Worm (Caenorhabditis elegans) whole organism, mixed stage, embryonic: Measurements from ENCODE around the gene nspc-9.

Experiments
- M03D4.4 ChIP-seq: sonication (generic microtip); optimal IDR thresholded peaks from 2 replicates; lab custom pipeline; 2017; ENCODE audit warnings: mild to moderate bottlenecking, missing genetic modification characterization, missing compliant biosample characterization
- bed-3 ChIP-seq: fragments of 200-800 bp; sonication (Bioruptor generic); optimal IDR thresholded peaks from 3 replicates; lab custom pipeline; 2018; ENCODE audit warnings: mild to moderate bottlenecking, missing genetic modification characterization, moderate library complexity, missing compliant biosample characterization
- blmp-1 ChIP-seq: fragments of 150-350 bp; optimal IDR thresholded peaks from 2 replicates; lab custom pipeline; 2014; ENCODE audit warnings: missing biosample characterization, missing genetic modification characterization
- ceh-39 ChIP-seq: fragments of 150-350 bp; optimal IDR thresholded peaks from 2 replicates; lab custom pipeline; 2014; ENCODE audit warnings: missing biosample characterization, missing genetic modification characterization
- ces-1 ChIP-seq: fragments of 150-350 bp; optimal IDR thresholded peaks from 2 replicates; lab custom pipeline; 2014; ENCODE audit warnings: missing biosample characterization, missing genetic modification reagents, missing genetic modification characterization
- cnd-1 ChIP-seq: fragments of 200-800 bp; sonication (Bioruptor generic); optimal IDR thresholded peaks from 2 replicates; lab custom pipeline; 2018; ENCODE audit warnings: mild to moderate bottlenecking, missing genetic modification characterization, missing compliant biosample characterization
- drap-1 ChIP-seq: fragments of 200-800 bp; sonication (Bioruptor generic); optimal IDR thresholded peaks from 3 replicates; lab custom pipeline; 2018; ENCODE audit warnings: mild to moderate bottlenecking, missing genetic modification characterization, missing compliant biosample characterization
- elt-1 ChIP-seq: sonication (generic microtip); optimal IDR thresholded peaks from 2 replicates; lab custom pipeline; 2017; ENCODE audit warnings: missing genetic modification characterization, mild to moderate bottlenecking, missing compliant biosample characterization, antibody characterized with exemption, moderate library complexity, borderline replicate concordance; ENCODE audit not compliant: insufficient read depth
- elt-3 ChIP-seq: fragments of 150-350 bp; optimal IDR thresholded peaks from 2 replicates; lab custom pipeline; 2014; ENCODE audit warnings: missing biosample characterization, missing genetic modification characterization
- ham-2 ChIP-seq: fragments of 200-800 bp; sonication (Bioruptor generic); optimal IDR thresholded peaks from 2 replicates; lab custom pipeline; 2018; ENCODE audit warnings: mild to moderate bottlenecking, missing genetic modification characterization, missing compliant biosample characterization
- hlh-1 ChIP-seq: fragments of 150-350 bp; optimal IDR thresholded peaks from 2 replicates; lab custom pipeline; 2014; ENCODE audit warnings: missing biosample characterization, missing genetic modification reagents, missing genetic modification characterization
- lin-13 ChIP-seq: fragments of 150-350 bp; optimal IDR thresholded peaks from 2 replicates; lab custom pipeline; 2014; ENCODE audit warnings: missing biosample characterization, missing genetic modification characterization
- lin-32 ChIP-seq: fragments of 200-800 bp; sonication (Bioruptor generic); optimal IDR thresholded peaks from 2 replicates; lab custom pipeline; 2018; ENCODE audit warnings: mild to moderate bottlenecking, missing genetic modification characterization, missing compliant biosample characterization
- lsy-2 ChIP-seq: fragments of 150-350 bp; optimal IDR thresholded peaks from 2 replicates; lab custom pipeline; 2014; ENCODE audit warnings: missing biosample characterization, missing genetic modification characterization
- mab-5 ChIP-seq: fragments of 150-350 bp; optimal IDR thresholded peaks from 2 replicates; lab custom pipeline; 2014; ENCODE audit warnings: missing biosample characterization, missing genetic modification characterization
- mep-1 ChIP-seq: fragments of 150-350 bp; optimal IDR thresholded peaks from 2 replicates; lab custom pipeline; 2017; ENCODE audit warnings: missing biosample characterization, missing genetic modification reagents, missing genetic modification characterization, inconsistent platforms
- mls-2 ChIP-seq: sonication (generic microtip); optimal IDR thresholded peaks from 2 replicates; lab custom pipeline; 2016; ENCODE audit warnings: mild to moderate bottlenecking, missing genetic modification characterization, moderate library complexity, missing compliant biosample characterization
- nhr-12 ChIP-seq: fragments of 150-350 bp; optimal IDR thresholded peaks from 2 replicates; lab custom pipeline; 2014; ENCODE audit warnings: missing biosample characterization, missing genetic modification characterization
- nhr-2 ChIP-seq: fragments of 150-350 bp; optimal IDR thresholded peaks from 2 replicates; lab custom pipeline; 2014; ENCODE audit warnings: missing biosample characterization, missing genetic modification characterization
- nhr-237 ChIP-seq: fragments of 150-350 bp; optimal IDR thresholded peaks from 2 replicates; lab custom pipeline; 2014; ENCODE audit warnings: missing biosample characterization, missing genetic modification characterization
- nhr-28 ChIP-seq: fragments of 150-350 bp; optimal IDR thresholded peaks from 2 replicates; lab custom pipeline; 2014; ENCODE audit warnings: missing biosample characterization, missing genetic modification characterization
- nhr-76 ChIP-seq: sonication (generic microtip); optimal IDR thresholded peaks from 2 replicates; lab custom pipeline; 2017; ENCODE audit warnings: missing biosample characterization, missing genetic modification characterization
- pha-4 ChIP-seq: fragments of 150-350 bp; optimal IDR thresholded peaks from 2 replicates; lab custom pipeline; 2018; ENCODE audit warnings: missing biosample characterization, missing genetic modification reagents, missing genetic modification characterization
- sem-2 ChIP-seq: fragments of 200-800 bp; sonication (Bioruptor generic); optimal IDR thresholded peaks from 2 replicates; lab custom pipeline; 2018; ENCODE audit warnings: mild to moderate bottlenecking, missing genetic modification characterization, missing compliant biosample characterization
- snpc-4 ChIP-seq: fragments of 150-350 bp; optimal IDR thresholded peaks from 2 replicates; lab custom pipeline; 2014; ENCODE audit warnings: missing biosample characterization, missing genetic modification characterization
- sptf-1 ChIP-seq: sonication (generic microtip); optimal IDR thresholded peaks from 2 replicates; lab custom pipeline; 2017; ENCODE audit warnings: mild to moderate bottlenecking, missing genetic modification characterization, moderate library complexity, missing compliant biosample characterization
- tbx-8 ChIP-seq: fragments of 200-800 bp; sonication (Bioruptor generic); optimal IDR thresholded peaks from 2 replicates; lab custom pipeline; 2018; ENCODE audit warnings: mild to moderate bottlenecking, missing genetic modification characterization, moderate library complexity, missing compliant biosample characterization
- unc-120 ChIP-seq: sonication (generic microtip); optimal IDR thresholded peaks from 2 replicates; lab custom pipeline; 2017; ENCODE audit warnings: missing genetic modification characterization, missing compliant biosample characterization; ENCODE audit not compliant: poor library complexity, severe bottlenecking
- unc-62 ChIP-seq: fragments of 150-350 bp; optimal IDR thresholded peaks from 2 replicates; lab custom pipeline; 2014; ENCODE audit warnings: missing biosample characterization, missing genetic modification reagents, missing genetic modification characterization
- zip-8 ChIP-seq: fragments of 150-350 bp; optimal IDR thresholded peaks from 2 replicates; lab custom pipeline; 2014; ENCODE audit warnings: missing biosample characterization, missing genetic modification characterization

Gene nspc-9

DNA sequence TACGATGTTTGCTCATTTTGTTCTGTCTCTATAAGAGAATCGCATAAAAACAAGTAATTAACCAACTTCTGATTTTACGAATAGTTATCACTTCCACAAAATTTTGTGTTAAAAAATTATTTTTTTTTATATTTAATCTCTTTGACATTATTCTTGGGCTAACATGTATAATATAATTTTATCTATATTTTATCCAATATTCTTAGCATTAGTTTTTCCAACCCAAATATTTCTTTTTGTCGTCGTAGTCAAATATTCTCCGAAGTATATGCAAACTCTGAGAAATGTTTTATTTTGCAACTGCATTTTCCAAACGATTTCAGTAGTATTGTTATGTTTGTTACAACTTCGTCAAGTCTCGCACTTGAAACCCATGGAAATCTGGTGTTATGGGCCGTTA is 9.7 kb downstream of the nspc-9 start, which contains the start of gene srd-47:
Gene srd-47 (plus strand): TSS at position 164 of the 400 bp plus-strand sequence.
- TF ChIP-seq elt-1, result no peak
- no peak for TF ChIP-seq blmp-1 (tag; lab: Kevin White, UChicago)
- TF ChIP-seq zip-8 (tag; lab: Kevin White, UChicago), result no peak
- TF ChIP-seq cnd-1 (tag; lab: Kevin White, UChicago), result no peak
- TF ChIP-seq pha-4 (tag; lab: Kevin White, UChicago), result no peak
- TF ChIP-seq unc-62 (GFP tag; lab: Kevin White, UChicago), result no peak
- no peak for TF ChIP-seq nhr-237 (tag; lab: Kevin White, UChicago)
- no peak for TF ChIP-seq elt-3
- no peak for TF ChIP-seq M03D4.4 (tag; lab: Kevin White, UChicago)
- no peak for TF ChIP-seq tbx-8 (GFP tag; lab: Kevin White, UChicago)
- TF ChIP-seq nhr-2, result no peak

DNA sequence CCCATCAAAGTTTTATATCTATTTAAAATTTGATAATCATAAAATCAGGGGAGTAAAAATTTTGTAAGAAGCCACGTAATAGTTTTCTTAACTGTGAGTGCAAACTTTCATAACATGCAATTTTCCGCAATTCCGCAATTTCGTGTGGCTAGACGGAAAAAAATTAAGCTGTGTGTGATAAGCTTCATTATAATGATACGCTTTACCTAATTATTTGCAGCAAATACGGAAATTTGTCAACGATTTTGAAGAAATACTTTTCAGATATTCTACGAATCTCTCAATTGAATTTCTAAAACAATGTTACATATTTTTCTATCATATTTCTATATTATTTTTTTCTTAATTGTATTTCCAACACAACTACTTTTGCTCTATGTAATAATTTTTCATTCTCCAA is 11.4 kb downstream of the nspc-9 start, which contains the start of gene srd-46:
Gene srd-46 (plus strand): TSS at position 301 of the 400 bp plus-strand sequence.
- no peak for TF ChIP-seq drap-1 (GFP tag; lab: Kevin White, UChicago)
- TF ChIP-seq nhr-28 (tag; lab: Kevin White, UChicago), result no peak
- TF ChIP-seq nhr-12 (tag; lab: Kevin White, UChicago), result no peak
- TF ChIP-seq cnd-1 (tag; lab: Kevin White, UChicago), result no peak
- no peak for TF ChIP-seq nhr-2
- TF ChIP-seq ham-2 (GFP tag; lab: Kevin White, UChicago), result no peak
- TF ChIP-seq unc-62 (GFP tag; lab: Kevin White, UChicago), result no peak
- no peak for TF ChIP-seq mls-2
- no peak for TF ChIP-seq ces-1 (GFP tag; lab: Kevin White, UChicago)
- no peak for TF ChIP-seq nhr-237 (tag; lab: Kevin White, UChicago)
- no peak for TF ChIP-seq mep-1 (tag; lab: Kevin White, UChicago)
- TF ChIP-seq sem-2 (GFP tag; lab: Kevin White, UChicago), result no peak
- no peak for TF ChIP-seq tbx-8 (GFP tag; lab: Kevin White, UChicago)
- TF ChIP-seq lsy-2 (tag; lab: Kevin White, UChicago), result no peak
- TF ChIP-seq unc-120 (tag; lab: Kevin White, UChicago), result no peak

DNA sequence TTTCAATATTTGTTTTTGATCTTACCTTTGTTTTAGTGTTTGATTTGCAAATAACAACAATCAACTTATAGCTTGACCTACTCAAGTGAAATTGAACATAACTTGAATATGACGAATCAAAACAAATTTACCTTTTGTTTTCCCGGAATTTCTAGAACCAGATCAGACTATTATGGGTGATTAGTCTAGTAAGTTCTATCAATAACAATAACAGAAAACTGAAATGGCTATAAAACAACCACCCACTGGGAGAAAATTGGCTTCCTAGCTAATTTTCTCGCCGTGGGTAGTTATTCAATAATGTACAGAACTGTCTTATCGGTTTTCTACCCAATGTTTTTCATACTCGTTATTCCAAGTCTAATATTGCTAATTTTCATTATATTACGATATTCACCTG is 14.5 kb downstream of the nspc-9 start, which contains the start of gene srd-45:
Gene srd-45 (plus strand): TSS at position 301 of the 400 bp plus-strand sequence.
- no peak for TF ChIP-seq ceh-39 (tag; lab: Kevin White, UChicago)
- no peak for TF ChIP-seq unc-120 (tag; lab: Kevin White, UChicago)
- TF ChIP-seq drap-1 (GFP tag; lab: Kevin White, UChicago), result no peak
- no peak for TF ChIP-seq lin-32 (GFP tag; lab: Kevin White, UChicago)
- no peak for TF ChIP-seq nhr-76 (tag; lab: Kevin White, UChicago)
- TF ChIP-seq ces-1 (GFP tag; lab: Kevin White, UChicago), result no peak
- TF ChIP-seq hlh-1 (tag; lab: Kevin White, UChicago), result no peak
- no peak for TF ChIP-seq M03D4.4 (tag; lab: Kevin White, UChicago)
- TF ChIP-seq sem-2 (GFP tag; lab: Kevin White, UChicago), result no peak
- no peak for TF ChIP-seq elt-3
- no peak for TF ChIP-seq lsy-2 (tag; lab: Kevin White, UChicago)
- no peak for TF ChIP-seq unc-62 (GFP tag; lab: Kevin White, UChicago)
- TF ChIP-seq lin-13 (tag; lab: Kevin White, UChicago), result no peak
- no peak for TF ChIP-seq nhr-28 (tag; lab: Kevin White, UChicago)
- TF ChIP-seq, all 35 proteins: peak for 0

DNA sequence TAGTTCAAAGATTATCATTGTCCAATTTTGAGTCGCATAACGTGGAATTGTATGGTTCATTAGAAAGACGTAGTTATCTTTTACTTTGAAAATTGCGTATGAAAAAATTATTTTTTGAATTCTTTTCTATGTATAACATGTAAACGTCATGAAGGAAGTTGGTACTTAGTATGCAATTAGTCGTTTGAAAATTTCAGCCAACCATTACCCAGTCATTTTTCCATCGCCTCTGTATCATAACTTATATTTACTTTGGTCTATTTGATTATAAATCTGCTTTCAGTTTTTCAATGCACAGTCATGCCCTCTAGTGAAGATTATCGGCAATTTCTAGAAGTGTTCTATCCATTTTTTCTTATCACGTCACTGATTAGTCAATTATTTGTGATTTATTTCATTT is 16.8 kb downstream of the nspc-9 start, which contains the start of gene srd-41:
Gene srd-41 (plus strand): TSS at position 301 of the 400 bp plus-strand sequence.
- no peak for TF ChIP-seq snpc-4
- TF ChIP-seq mab-5 (tag; lab: Kevin White, UChicago), result no peak
- TF ChIP-seq ceh-39 (tag; lab: Kevin White, UChicago), result no peak
- no peak for TF ChIP-seq drap-1 (GFP tag; lab: Kevin White, UChicago)
- no peak for TF ChIP-seq lin-13 (tag; lab: Kevin White, UChicago)
- no peak for TF ChIP-seq nhr-237 (tag; lab: Kevin White, UChicago)
- TF ChIP-seq pha-4 (tag; lab: Kevin White, UChicago), result no peak
- TF ChIP-seq sptf-1 (tag; lab: Kevin White, UChicago), result no peak
- no peak for TF ChIP-seq elt-3
- no peak for TF ChIP-seq lin-32 (GFP tag; lab: Kevin White, UChicago)
- TF ChIP-seq bed-3 (GFP tag; lab: Kevin White, UChicago), result no peak
- no peak for TF ChIP-seq elt-1
- no peak for TF ChIP-seq nhr-2
- no peak for TF ChIP-seq nhr-12 (tag; lab: Kevin White, UChicago)
